Fruit fly (Drosophila melanogaster): ENCODE data around the gene amos.

Gene amos

DNA sequence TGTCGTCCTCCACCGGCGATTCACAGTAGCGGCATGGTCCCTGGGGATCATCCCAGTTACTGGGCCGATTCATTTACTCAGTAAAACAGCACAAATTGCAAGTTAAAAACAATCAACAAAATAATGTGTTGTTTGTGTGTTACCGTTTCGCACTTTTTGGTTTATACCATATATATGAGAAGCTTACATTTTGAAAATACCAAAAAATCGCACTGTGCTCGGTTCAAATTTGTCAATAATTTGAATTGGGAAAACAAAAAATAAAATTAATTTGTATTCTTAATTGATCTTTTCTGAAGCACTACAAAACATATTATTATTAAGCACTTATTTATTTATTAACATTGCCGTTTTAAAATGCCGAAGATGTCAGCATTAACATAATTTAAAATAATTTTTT, 15.4 kb upstream of the amos start, which contains the start of gene Atac2:
Atac2 (minus strand) TSS at position 144 of the 400 bp plus-strand sequence.
- no peak for TF ChIP-seq noc (tag; optimal IDR thresholded peaks at IDR 0.05)

DNA sequence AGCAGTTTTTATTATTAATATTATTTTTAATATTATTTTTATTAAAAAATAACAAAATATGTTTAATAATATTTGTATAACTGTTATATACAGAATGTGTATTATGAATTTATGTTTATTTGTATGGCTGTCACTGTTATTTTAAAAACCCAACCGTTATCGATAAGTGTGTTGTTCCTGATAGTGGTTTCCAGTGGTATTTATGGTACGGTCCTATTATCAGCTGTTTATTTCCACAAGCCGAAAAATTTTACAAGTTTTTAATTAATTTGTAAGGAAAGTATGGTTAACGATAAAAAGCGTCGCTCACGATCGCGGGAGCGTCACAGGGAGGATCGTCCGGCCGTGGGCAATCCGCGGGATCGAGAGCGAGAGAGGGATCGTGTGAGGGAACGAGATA, 9.9 kb upstream of the amos start, which contains the start of gene CG10333:
CG10333 (plus strand) TSS at position 191 of the 400 bp plus-strand sequence.
- no peak for TF ChIP-seq noc (tag; optimal IDR thresholded peaks at IDR 0.05)

DNA sequence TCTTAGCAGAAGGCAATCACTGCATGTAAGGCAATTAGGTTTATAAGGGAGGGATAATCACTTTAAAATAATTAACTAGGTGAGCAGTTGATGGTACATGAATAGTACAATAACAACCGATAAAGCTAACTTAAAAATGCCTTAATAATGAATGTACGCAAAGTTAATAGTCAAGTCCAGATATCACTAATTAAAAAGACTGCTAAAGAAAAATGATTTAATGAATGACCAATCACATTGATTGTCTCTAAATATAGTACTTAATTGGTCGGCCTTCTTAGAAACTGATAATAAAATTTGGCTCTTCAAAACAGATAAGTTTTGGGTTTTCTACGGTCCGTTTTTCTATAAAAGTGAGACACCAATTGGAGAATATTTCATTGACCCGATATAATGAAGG, 8.8 kb upstream of the amos start, which contains the start of gene CG31789:
CG31789 (plus strand) TSS at position 380 of the 400 bp plus-strand sequence.
- TF ChIP-seq noc (tag; optimal IDR thresholded peaks at IDR 0.05), result no peak

DNA sequence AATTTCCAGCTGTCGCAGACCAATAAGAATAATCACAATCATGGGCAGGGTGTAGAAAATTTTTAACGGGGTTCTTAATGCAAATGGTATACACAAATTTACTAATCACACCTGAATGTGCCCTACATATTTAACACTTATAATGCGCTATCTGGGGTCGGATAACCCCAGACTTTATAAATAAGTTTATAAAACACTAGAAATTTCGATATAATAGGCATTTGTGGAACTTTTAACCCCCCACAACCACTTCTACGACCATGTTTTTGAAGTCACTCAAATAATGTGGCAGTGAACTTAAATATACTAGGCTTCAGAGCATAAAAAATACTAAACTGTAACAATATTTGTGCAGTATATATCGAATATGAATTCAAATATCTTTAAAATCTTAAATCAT, 8.3 kb upstream of the amos start, which contains the start of gene CG10413:
CG10413 (minus strand) TSS at position 264 of the 400 bp plus-strand sequence.
- peak; percentile 98 for TF ChIP-seq noc (tag; optimal IDR thresholded peaks at IDR 0.05)

DNA sequence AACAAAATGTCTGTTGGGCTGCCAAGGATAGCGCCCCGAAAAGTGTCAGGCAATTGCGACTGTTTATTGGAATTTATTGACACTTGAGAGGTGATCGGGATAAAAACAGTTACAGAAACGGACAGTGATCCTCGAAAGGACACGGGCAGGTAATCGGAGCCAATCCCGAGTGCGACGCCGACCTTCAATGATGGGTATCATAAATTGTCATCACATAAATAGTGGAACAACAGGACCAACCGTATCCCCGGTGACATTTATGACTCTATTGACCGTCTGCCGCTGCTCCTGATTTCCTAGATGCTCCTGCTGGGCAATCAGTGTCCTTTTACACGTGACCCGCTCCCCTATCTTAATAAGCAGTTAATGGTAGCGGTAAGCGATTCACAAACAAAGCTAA, 2.4 kb upstream of the amos start:
- no peak for TF ChIP-seq noc (tag; optimal IDR thresholded peaks at IDR 0.05)

DNA sequence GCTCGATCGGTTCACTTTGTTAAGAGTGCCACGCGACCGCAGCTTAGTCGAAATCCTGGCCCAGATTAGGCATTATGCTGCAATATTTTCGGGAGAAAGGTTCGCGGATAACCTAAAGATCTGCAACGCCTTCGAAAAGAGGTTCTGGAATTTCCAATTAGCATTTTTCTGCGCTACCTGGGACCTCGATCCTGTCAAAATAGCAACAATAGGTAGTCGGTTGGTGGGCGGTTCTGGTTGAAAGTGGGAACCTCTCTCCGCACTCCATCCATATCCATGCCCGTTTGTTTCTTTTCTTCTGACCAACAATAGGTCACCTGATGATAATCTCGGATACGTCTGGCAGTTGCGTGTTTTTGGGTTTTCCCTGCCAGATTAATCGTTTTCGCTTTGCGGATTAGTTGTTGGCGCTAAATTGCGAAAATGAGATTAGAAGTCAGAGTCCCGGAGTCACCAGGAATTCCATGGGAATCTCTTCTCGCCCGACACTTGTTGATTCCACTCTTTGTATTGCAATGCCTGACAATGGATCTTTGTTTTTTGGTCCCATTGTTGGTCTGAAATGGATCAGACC, 1.5 kb upstream of the amos start:
- no peak for TF ChIP-seq noc (tag; optimal IDR thresholded peaks at IDR 0.05)

DNA sequence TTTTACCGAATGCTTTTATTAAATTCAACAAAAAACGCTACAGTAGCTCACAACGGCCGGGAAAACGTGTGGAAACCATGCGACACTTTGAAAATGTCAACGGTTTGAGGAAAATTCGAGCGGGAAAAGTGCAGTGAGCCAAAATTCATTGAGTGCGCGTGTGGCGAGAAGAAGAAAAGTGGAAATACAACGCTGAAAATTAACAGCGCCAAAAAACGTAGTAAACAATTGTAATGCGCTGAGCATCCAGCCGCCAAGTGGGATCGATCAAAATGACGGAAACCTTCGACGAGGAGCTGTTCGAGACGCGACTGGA, 5.8 kb downstream of the amos start:
- no peak for TF ChIP-seq noc (tag; optimal IDR thresholded peaks at IDR 0.05)

DNA sequence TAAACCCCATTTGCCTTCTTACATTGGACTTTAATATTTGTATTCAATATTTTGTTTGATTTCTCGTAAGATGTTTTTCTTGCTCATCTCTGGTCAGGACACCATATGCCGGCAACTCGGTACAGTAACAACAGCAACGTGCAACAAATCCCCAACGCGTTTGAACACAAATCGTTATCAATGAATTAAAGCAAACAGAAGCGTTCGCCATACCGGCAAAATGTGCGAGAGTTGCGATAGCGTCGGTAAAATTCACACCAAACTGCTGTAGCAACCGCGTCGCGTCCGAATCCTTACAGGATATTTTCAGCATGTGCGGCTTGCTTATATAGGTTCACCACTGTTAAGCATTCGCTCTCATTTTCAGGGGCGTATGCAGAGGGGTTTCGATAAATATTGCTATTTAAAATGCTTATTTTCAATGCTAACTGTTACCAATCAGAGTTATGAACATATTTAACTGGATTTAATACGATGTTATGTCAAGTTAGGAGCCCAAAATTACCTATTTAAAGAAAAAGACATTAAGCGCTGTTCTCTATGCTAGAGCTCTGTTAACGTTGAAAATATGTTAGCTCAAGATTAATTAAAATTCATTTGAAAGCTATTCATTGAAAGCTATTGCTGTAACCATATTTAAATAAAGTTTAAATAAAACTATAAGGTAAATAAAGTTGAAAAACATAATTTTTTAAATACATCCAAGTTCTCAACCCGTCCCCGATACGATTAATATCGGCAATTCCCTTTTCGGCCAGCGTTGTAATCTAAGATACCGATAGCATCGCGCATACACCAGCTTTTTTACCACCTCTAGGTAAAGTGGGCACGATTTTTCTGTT, 6.4 kb downstream of the amos start, which contains the start of the genes Pde11 and CG15160:
Pde11 (minus strand) TSS at position 243 of the 842 bp plus-strand sequence.
CG15160 (plus strand) TSS at position 792 of the 842 bp plus-strand sequence.
- no peak for TF ChIP-seq noc (tag; optimal IDR thresholded peaks at IDR 0.05)

DNA sequence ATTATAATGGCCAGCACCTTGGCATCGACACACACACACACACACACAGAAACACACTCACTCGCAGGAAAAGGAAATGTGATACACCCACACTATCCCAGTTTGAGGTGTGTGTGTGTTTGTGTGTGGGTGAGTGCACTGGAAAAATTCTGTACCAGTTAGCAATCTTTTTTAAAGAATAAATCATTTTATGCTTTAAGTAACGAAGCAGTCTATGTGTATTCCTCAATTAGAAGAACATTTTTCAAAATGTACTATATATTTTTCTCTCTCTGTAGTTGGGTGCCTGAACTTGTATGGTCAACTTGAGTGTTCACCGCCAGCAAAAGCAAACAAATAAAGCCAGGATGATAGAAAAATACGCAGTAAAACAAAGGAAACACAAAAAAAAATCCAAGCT, 12.1 kb downstream of the amos start:
- TF ChIP-seq noc (tag; optimal IDR thresholded peaks at IDR 0.05), result no peak

DNA sequence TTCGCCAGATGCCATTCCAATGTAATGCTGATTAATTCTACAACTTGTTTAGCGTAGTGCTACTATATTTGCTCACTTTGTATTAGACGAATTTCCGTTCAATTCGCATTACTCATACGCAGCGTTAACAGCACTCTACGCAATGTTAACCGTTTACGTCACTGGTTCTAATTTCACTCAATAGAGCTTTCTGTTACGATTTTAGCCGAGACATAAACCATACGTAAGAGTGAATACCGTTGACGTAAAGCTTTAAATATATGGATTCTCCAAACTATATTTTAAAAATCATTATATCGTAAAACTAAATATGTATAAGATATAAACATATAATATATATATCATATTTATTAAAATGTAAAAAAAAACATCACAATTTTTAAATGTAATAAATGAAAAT, 20.5 kb downstream of the amos start:
- TF ChIP-seq noc (tag; optimal IDR thresholded peaks at IDR 0.05), result no peak

DNA sequence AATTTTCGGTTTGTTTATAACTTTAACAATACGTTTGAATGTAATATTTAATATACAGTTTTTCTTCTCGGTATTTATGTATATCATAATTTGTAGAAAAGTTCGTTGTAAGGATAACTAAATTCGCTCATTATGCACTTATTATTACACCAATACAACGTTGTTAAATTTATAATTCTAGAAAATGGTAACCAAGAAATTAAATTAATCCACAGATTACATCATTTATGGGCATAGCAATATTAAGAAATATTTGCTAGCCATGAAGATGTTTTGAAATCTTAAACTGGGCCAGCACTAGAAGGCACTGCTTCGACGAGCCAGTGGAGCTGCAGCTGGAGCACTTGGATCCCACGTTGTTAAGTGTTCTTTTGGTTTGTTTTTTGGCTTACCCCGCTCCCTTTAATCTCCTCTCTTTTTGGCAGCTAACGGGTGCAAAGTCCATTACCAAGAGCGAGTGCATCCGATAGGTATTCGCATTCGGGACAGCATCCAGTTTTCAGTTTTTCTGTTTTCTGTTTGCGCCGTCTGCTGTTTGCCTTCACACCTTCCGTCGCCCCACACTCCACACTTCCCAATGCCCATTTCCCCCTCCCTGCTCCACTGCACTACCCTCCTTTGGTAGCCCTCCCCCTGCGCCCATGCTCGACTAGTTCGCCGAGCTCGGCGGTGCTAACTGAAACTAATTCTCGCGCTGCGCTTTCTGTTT, 24.1 kb downstream of the amos start:
- no peak for TF ChIP-seq noc (tag; optimal IDR thresholded peaks at IDR 0.05)

DNA sequence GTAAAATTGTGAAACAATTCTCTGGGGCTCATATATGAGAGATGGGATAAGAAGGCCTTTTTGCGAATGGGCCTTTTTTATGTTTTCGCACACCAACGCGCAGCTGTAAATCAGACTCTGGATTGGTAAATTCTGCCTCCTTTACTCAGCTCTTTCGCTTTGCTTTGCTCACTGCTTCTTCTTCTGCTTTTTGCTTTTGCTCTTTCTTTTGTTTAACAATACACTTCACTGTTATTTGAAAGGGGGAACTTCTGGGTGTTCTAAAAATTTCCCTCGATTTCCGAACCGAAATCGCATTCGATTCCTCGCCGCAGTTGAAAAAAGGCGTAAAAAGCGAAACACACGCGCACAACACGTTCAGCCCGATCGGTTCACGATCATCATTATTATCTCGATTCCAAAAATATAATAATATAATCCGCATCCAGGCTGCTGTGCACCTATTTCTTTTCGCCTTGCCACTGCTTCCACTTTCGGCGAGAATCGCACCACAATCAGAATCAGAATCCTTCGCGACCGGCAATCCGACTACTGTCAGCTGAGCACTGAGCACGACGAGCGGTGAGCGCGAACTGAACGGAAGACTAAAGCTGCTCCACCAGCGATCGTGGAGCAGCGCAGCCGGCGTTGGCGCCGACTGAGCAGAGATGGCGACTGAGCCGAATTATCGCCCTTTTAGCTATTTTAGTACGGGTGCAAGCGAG, 24.8 kb downstream of the amos start:
- TF ChIP-seq noc (tag; optimal IDR thresholded peaks at IDR 0.05), result peak; percentile 26

DNA sequence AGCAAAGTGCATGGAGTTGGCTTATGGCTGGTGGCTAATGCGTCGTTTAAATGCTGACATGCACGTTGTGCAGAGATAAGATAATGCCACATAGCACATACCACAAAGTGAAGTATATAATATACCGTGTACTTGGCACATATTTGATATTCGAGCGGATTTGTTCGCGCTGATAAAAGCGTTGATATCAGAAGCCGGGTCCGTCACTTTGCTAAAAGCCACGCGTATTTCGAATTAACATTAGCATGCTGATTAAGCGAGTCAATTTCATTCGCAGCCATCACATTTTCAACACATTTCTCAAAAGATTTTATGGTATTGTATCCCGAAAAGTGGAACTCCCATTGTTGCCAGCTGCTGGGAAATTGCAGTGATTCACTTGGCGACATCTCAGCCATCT, 28.0 kb downstream of the amos start:
- no peak for TF ChIP-seq noc (tag; optimal IDR thresholded peaks at IDR 0.05)

DNA sequence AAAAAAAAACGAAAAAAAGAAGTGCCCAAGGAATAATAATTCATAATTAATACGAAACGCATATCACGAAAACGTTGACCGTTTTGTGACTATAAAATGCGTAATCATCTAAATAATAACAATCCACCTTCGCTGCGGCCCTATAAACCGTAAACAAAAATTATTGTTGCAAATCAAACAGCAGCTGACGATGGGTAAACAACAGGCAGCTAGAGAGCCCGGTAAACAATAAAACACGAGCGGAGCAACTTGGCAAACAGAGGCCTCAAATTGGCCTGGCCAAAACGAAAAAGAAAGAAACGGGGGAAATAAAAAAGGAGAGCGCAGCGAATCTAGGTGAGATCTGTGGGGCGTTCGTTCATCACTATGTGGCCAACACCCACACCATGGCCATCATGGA, 29.2 kb downstream of the amos start:
- TF ChIP-seq noc (tag; optimal IDR thresholded peaks at IDR 0.05), result peak; percentile 72

DNA sequence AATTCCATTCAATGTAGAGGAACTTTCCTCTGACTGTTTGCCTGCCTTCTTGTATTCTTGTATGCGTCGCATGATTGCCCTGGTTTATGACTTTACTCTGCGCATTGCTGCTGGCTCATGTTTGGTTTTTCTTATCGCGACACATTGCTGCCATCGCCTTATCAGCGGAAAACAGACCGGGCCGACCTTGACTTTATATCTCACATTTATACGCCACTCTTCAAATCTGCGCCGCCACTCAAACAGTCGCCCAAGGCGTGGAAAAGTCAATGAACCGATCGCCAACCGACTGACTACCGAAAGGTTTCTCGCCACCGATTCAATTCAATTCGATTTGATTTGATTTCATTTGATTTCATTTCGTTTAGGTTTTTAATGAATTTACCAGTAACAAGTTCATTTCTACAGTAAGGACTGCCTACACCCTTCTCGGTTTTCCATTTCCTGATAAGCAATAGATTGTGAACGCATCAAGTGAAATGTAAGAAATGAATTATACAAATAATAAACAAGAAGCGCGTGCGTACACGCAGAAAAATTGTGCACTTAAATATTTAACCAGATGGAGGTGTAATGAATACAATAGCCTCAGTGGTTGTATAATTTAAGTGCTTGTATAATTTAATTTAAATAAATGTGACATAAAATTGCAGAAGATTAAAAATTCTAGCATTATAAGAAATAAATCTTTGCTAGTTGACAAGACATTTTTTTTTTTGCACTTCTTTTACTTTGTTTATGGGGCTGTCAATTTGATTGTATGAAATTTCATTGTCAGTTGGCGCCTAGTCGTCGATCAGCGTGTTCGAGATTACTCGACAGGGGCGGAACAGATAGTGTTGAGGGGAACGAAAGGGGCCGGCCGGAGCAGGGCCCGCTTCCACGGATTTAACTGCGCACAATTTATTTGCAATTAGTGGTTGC, 30.2 kb downstream of the amos start:
- TF ChIP-seq noc (tag; optimal IDR thresholded peaks at IDR 0.05), result peak; percentile 83
